Worm (Caenorhabditis elegans) whole organism, L3 larva: Measurements from ENCODE around the gene arrd-10.

Source experiments
- ama-1 ChIP-seq: fragments of 150-350 bp; optimal IDR thresholded peaks from 2 replicates; lab custom pipeline; 2018
- egl-5 ChIP-seq: fragments of 150-350 bp; optimal IDR thresholded peaks from 2 replicates; lab custom pipeline; 2017; ENCODE audit warnings: missing biosample characterization, missing genetic modification reagents, missing genetic modification characterization, inconsistent platforms
- elt-1 ChIP-seq: fragments of 150-350 bp; optimal IDR thresholded peaks from 2 replicates; lab custom pipeline; 2014; ENCODE audit warnings: missing biosample characterization, missing genetic modification characterization
- elt-2 ChIP-seq: sonication (generic microtip); optimal IDR thresholded peaks from 2 replicates; lab custom pipeline; 2016; ENCODE audit warnings: missing genetic modification reagents, mild to moderate bottlenecking, missing genetic modification characterization, missing compliant biosample characterization
- elt-3 ChIP-seq, 3 experiments: fragments of 150-350 bp in 1 of 3; sonication (generic microtip) in 2 of 3; optimal IDR thresholded peaks; 2 replicates in 2 of 3; 4 replicates in 1 of 3; lab custom pipeline; 2014 to 2017; ENCODE audit warnings: missing biosample characterization in 3 of 3, missing genetic modification characterization in 3 of 3
- eor-1 ChIP-seq, 2 experiments: fragments of 150-350 bp; optimal IDR thresholded peaks; 2 replicates each; lab custom pipeline; 2014 to 2018; ENCODE audit warnings: missing biosample characterization in 2 of 2, missing genetic modification characterization in 2 of 2
- fkh-10 ChIP-seq: sonication (generic microtip); optimal IDR thresholded peaks from 2 replicates; lab custom pipeline; 2017; ENCODE audit warnings: missing biosample characterization, missing genetic modification reagents, missing genetic modification characterization
- fos-1 ChIP-seq: fragments of 150-350 bp; optimal IDR thresholded peaks from 2 replicates; lab custom pipeline; 2014; ENCODE audit warnings: missing biosample characterization, missing genetic modification characterization
- lin-15B ChIP-seq: fragments of 150-350 bp; optimal IDR thresholded peaks from 2 replicates; lab custom pipeline; 2014; ENCODE audit warnings: missing biosample characterization, missing genetic modification characterization
- lin-39 ChIP-seq: fragments of 150-350 bp; optimal IDR thresholded peaks from 2 replicates; lab custom pipeline; 2018; ENCODE audit warnings: missing biosample characterization, missing genetic modification reagents, missing genetic modification characterization
- mml-1 ChIP-seq: fragments of 150-350 bp; sonication (generic microtip); optimal IDR thresholded peaks from 3 replicates; lab custom pipeline; 2014; ENCODE audit warnings: missing biosample characterization, missing genetic modification characterization
- nhr-11 ChIP-seq: fragments of 150-350 bp; optimal IDR thresholded peaks from 2 replicates; lab custom pipeline; 2014; ENCODE audit warnings: missing biosample characterization, missing genetic modification characterization
- nhr-237 ChIP-seq: fragments of 150-350 bp; optimal IDR thresholded peaks from 2 replicates; lab custom pipeline; 2014; ENCODE audit warnings: missing biosample characterization, missing genetic modification characterization
- nhr-25 ChIP-seq: sonication (generic microtip); optimal IDR thresholded peaks from 2 replicates; lab custom pipeline; 2017; ENCODE audit warnings: missing biosample characterization, missing genetic modification characterization
- nhr-43 ChIP-seq: sonication (generic microtip); optimal IDR thresholded peaks from 2 replicates; lab custom pipeline; 2016; ENCODE audit warnings: mild to moderate bottlenecking, missing genetic modification characterization, missing compliant biosample characterization; ENCODE audit not compliant: poor library complexity, severe bottlenecking
- nhr-76 ChIP-seq: fragments of 150-350 bp; sonication (generic microtip); optimal IDR thresholded peaks from 5 replicates; lab custom pipeline; 2014; ENCODE audit warnings: missing biosample characterization, missing genetic modification characterization
- pha-4 ChIP-seq: fragments of 150-350 bp; optimal IDR thresholded peaks from 2 replicates; lab custom pipeline; 2014; ENCODE audit warnings: missing biosample characterization, missing genetic modification reagents, missing genetic modification characterization
- tbx-2 ChIP-seq: sonication (generic microtip); optimal IDR thresholded peaks from 2 replicates; lab custom pipeline; 2016; ENCODE audit warnings: mild to moderate bottlenecking, missing genetic modification characterization, missing compliant biosample characterization
- unc-39 ChIP-seq: sonication (generic microtip); optimal IDR thresholded peaks from 4 replicates; lab custom pipeline; 2017; ENCODE audit warnings: missing biosample characterization, missing genetic modification characterization

arrd-10 gene

ce11 chrII:12990964-12991593, 51.2 kb downstream of the arrd-10 start:
- TF ChIP-seq elt-2 (tag; lab: Kevin White, UChicago) (no peak), eor-1 (tag; optimal IDR thresholded peaks at IDR 0.05; lab: Kevin White, UChicago) (no peak), unc-39 (tag; lab: Kevin White, UChicago) (no peak), nhr-76 (no peak), elt-3 (tag; optimal IDR thresholded peaks at IDR 0.05; lab: Kevin White, UChicago) (no peak)

ce11 chrII:12991594-12991993, 51.7 kb downstream of the arrd-10 start:
- TF ChIP-seq elt-1 (peak; percentile 71), egl-5 (no peak), elt-3 (tag; optimal IDR thresholded peaks at IDR 0.05; lab: Kevin White, UChicago) (no peak), pha-4 (no peak), lin-15B (tag; lab: Kevin White, UChicago) (no peak), lin-39 (tag; lab: Kevin White, UChicago) (no peak), nhr-25 (tag; lab: Kevin White, UChicago) (peak; percentile 62), mml-1 (tag; lab: Kevin White, UChicago) (no peak)

ce11 chrII:12992193-12992592, 52.3 kb downstream of the arrd-10 start:
- TF ChIP-seq mml-1 (tag; lab: Kevin White, UChicago) (no peak), nhr-43 (tag; lab: Kevin White, UChicago) (no peak), lin-39 (tag; lab: Kevin White, UChicago) (no peak), nhr-237 (tag; lab: Kevin White, UChicago) (no peak), elt-3 (tag; optimal IDR thresholded peaks at IDR 0.05; lab: Kevin White, UChicago) (no peak), tbx-2 (tag; lab: Kevin White, UChicago) (no peak), fkh-10 (GFP tag; lab: Kevin White, UChicago) (no peak), fos-1 (tag; lab: Kevin White, UChicago) (no peak), nhr-11 (tag; lab: Kevin White, UChicago) (no peak)

- TF ChIP-seq ama-1 (lab: Kevin White, UChicago), result no peak
These were observed 53.1 kb downstream of the arrd-10 start for ce11 chrII:12992980-12993379.
